Worm (Caenorhabditis elegans): ENCODE measurements around the gene nmur-3.

Gene nmur-3

ce11 chrX:4451936-4452335, 14.4 kb upstream of the nmur-3 start:
- TF ChIP-seq dao-5 (tag; optimal IDR thresholded peaks at IDR 0.05) (no peak), him-1 (tag; optimal IDR thresholded peaks at IDR 0.05) (no peak), W03F9.2 (tag; optimal IDR thresholded peaks at IDR 0.05) (no peak)

ce11 chrX:4453101-4453500, 13.2 kb upstream of the nmur-3 start:
- TF ChIP-seq dao-5 (tag; optimal IDR thresholded peaks at IDR 0.05) (no peak), him-1 (tag; optimal IDR thresholded peaks at IDR 0.05) (no peak), W03F9.2 (tag; optimal IDR thresholded peaks at IDR 0.05) (no peak)

- TF ChIP-seq him-1 (tag; optimal IDR thresholded peaks at IDR 0.05) (no peak), dao-5 (tag; optimal IDR thresholded peaks at IDR 0.05) (no peak)
Measured at ce11 chrX:4453820-4454219, 12.5 kb upstream of the nmur-3 start, which contains the start of gene F02E8.4. TSS of gene F02E8.4 (plus strand) at chrX:4454120.

DNA sequence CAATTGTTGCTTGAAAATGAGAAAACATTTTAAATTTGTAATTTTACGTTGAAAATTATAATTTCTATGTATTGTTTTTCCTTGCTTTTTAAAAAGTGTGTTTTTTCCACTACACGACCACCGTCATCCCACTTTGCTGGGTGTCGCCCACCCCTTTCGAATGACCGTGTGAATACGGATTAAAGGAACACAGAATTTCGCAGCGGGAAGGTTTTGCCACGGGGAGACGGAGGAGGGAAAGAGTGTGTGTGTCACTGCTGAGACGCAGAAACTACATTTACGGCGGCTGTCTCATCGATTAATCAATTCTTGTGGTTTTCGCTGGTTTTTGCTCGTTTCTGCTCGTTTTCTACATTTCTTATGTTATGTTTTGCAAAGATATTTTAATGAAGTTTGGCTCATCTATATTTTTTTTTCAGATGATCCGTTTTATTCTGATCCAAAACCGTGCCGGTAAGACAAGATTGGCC, 8.4 kb upstream of the nmur-3 start, which contains the start of gene aps-2:
aps-2 (plus strand) TSS at position 420 of the 470 bp plus-strand sequence.
- TF ChIP-seq W03F9.2 (tag; optimal IDR thresholded peaks at IDR 0.05): no peak
- TF ChIP-seq him-1 (tag; optimal IDR thresholded peaks at IDR 0.05): no peak
- TF ChIP-seq dao-5 (tag; optimal IDR thresholded peaks at IDR 0.05): no peak

DNA sequence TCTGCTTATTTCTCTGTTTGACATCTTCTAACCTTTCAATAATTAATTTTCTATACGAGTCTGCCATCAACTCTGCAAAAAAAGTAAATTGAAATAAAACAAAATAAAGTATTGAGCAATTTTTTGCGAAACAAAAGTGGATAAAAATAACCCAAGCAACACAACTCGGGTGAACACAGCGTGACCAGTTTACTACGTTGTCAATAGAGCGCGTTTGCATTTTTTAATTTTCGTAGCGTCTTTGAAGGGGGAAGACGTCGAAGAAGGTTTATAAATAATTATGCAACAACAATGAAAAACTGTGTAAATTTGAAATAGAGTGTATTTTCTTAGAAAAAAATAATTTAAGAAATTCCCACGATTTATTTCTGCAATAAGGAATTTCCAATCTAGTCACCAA, 3.9 kb upstream of the nmur-3 start, which contains the start of gene atg-16.1:
atg-16.1 (minus strand) TSS at position 76 of the 400 bp plus-strand sequence.
- TF ChIP-seq dao-5 (tag; optimal IDR thresholded peaks at IDR 0.05): no peak
- TF ChIP-seq him-1 (tag; optimal IDR thresholded peaks at IDR 0.05): no peak
- TF ChIP-seq W03F9.2 (tag; optimal IDR thresholded peaks at IDR 0.05): peak; percentile 35

- TF ChIP-seq him-1 (tag; optimal IDR thresholded peaks at IDR 0.05) (no peak), W03F9.2 (tag; optimal IDR thresholded peaks at IDR 0.05) (no peak), dao-5 (tag; optimal IDR thresholded peaks at IDR 0.05) (no peak)
Measured at ce11 chrX:4464367-4464766, 2.0 kb upstream of the nmur-3 start.

ce11 chrX:4469297-4469816, 3.0 kb downstream of the nmur-3 start, which contains the start of gene asb-2:
TSS of gene asb-2 (plus strand) at chrX:4469766.
- TF ChIP-seq him-1 (tag; optimal IDR thresholded peaks at IDR 0.05): peak; percentile 39
- peak; percentile 82 for TF ChIP-seq W03F9.2 (tag; optimal IDR thresholded peaks at IDR 0.05)
- no peak for TF ChIP-seq dao-5 (tag; optimal IDR thresholded peaks at IDR 0.05)

ce11 chrX:4478503-4478902, 12.2 kb downstream of the nmur-3 start:
- TF ChIP-seq him-1 (tag; optimal IDR thresholded peaks at IDR 0.05) (no peak), dao-5 (tag; optimal IDR thresholded peaks at IDR 0.05) (no peak), W03F9.2 (tag; optimal IDR thresholded peaks at IDR 0.05) (no peak)

ce11 chrX:4479960-4480359, 13.6 kb downstream of the nmur-3 start:
- TF ChIP-seq W03F9.2 (tag; optimal IDR thresholded peaks at IDR 0.05) (no peak), him-1 (tag; optimal IDR thresholded peaks at IDR 0.05) (no peak), dao-5 (tag; optimal IDR thresholded peaks at IDR 0.05) (no peak)

DNA sequence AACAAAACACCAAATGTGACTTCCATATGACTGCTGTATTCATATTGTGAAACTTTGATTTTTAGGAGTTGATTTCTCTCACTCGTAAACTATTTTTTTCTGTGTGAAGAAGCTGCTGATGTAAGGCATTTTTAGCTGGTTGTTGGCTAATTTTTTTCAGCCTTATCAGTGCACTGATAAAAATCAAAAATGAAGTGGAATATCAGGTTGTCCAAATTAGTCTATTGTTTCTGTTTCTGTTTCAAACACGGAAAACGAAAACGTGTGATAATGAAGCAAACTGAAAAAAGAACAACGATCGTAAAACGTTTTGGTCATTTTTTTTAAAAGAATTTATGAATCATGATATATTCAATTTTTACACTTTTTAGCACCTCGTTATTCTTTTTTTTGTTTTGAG, 14.5 kb downstream of the nmur-3 start:
- TF ChIP-seq W03F9.2 (tag; optimal IDR thresholded peaks at IDR 0.05): no peak
- no peak for TF ChIP-seq dao-5 (tag; optimal IDR thresholded peaks at IDR 0.05)
- TF ChIP-seq him-1 (tag; optimal IDR thresholded peaks at IDR 0.05): no peak

ce11 chrX:4484072-4484471, 17.8 kb downstream of the nmur-3 start:
- TF ChIP-seq dao-5 (tag; optimal IDR thresholded peaks at IDR 0.05): no peak
- TF ChIP-seq W03F9.2 (tag; optimal IDR thresholded peaks at IDR 0.05): no peak
- TF ChIP-seq him-1 (tag; optimal IDR thresholded peaks at IDR 0.05): no peak

DNA sequence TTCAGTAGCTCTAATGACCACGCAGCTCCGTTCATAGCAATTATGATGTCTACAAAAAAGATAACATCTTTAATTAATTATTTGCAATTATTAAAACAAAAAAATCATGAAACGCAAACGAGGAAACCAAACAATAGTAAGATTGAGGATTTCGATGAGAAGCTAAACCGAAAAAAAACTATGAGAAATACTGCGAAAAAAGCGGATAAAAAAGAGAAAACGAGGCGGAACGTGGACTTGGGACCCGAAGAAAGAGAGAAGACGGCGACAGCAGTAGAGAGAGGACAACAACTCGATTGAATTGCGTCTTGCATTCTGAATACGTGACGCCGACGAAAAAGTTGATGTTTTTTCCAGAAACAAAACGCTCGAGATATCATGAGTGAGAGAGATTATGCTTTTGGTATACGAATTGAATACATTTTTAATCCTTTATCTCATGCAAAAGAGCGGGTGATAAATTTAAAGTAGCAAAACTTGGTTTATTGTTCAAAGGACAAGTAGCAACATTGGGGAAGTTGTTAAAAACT, 22.6 kb downstream of the nmur-3 start, which contains the start of gene ncr-1:
ncr-1 (minus strand) TSS at position 51 of the 530 bp plus-strand sequence.
- TF ChIP-seq W03F9.2 (tag; optimal IDR thresholded peaks at IDR 0.05) (no peak), dao-5 (tag; optimal IDR thresholded peaks at IDR 0.05) (no peak), him-1 (tag; optimal IDR thresholded peaks at IDR 0.05) (no peak)

- TF ChIP-seq W03F9.2 (tag; optimal IDR thresholded peaks at IDR 0.05) (no peak), him-1 (tag; optimal IDR thresholded peaks at IDR 0.05) (no peak), dao-5 (tag; optimal IDR thresholded peaks at IDR 0.05) (no peak)
Measured at ce11 chrX:4490400-4490799, 24.1 kb downstream of the nmur-3 start.

DNA sequence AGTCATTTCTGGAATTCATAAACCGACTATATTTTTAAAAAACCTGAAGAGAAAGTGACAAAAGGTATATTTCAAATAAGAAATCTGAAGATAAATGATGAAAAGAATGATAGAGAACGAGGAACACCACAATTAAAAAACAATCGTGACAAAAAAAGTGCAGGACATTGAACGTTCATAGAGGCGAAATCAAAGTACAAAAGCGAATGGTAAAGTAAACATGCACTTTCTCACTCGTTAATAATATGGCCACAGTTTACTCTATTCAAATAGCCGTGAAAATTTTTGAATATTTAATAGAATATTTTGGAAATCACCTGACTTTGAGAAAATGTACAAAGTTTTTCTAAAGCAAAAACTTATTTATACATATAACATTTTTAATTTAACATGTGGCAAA, 25.9 kb downstream of the nmur-3 start, which contains the start of gene F46H6.5:
F46H6.5 (minus strand) TSS at position 10 of the 400 bp plus-strand sequence.
- no peak for TF ChIP-seq dao-5 (tag; optimal IDR thresholded peaks at IDR 0.05)
- TF ChIP-seq him-1 (tag; optimal IDR thresholded peaks at IDR 0.05): no peak
- no peak for TF ChIP-seq W03F9.2 (tag; optimal IDR thresholded peaks at IDR 0.05)

All from whole organism, L4/young adult.